Fruit fly (Drosophila melanogaster) whole organism, embryonic: ENCODE results near the gene asun.

Source experiments
- Atf-2 ChIP-seq: fragments of 200-800 bp; sonication (Bioruptor generic); optimal IDR thresholded peaks from 2 replicates; lab custom pipeline; 2016; ENCODE audit warnings: missing biosample characterization, missing genetic modification characterization
- Bdp1 ChIP-seq: fragments of 200-800 bp; sonication (Bioruptor generic); optimal IDR thresholded peaks from 3 replicates; lab custom pipeline; 2016; ENCODE audit warnings: missing biosample characterization, missing genetic modification characterization
- Bgb ChIP-seq: fragments of 200-800 bp; sonication (Bioruptor generic); IDR thresholded peaks from 2 replicates; pipeline ENCODE4 v1.3.6; 2022; ENCODE audit warnings: missing biosample characterization, missing genetic modification characterization; ENCODE audit not compliant: partially characterized antibody
- CG11560 ChIP-seq: fragments of 200-800 bp; sonication (Bioruptor generic); IDR thresholded peaks from 3 replicates; pipeline ENCODE4 v1.3.6; 2022; ENCODE audit warnings: missing biosample characterization, missing genetic modification characterization
- CG11723 ChIP-seq: fragments of 200-800 bp; sonication (Bioruptor generic); optimal IDR thresholded peaks from 2 replicates; lab custom pipeline; 2017; ENCODE audit warnings: missing biosample characterization, mild to moderate bottlenecking, missing genetic modification characterization
- CG12104 ChIP-seq: fragments of 200-800 bp; sonication (Bioruptor generic); optimal IDR thresholded peaks from 3 replicates; lab custom pipeline; 2016; ENCODE audit warnings: missing biosample characterization, missing genetic modification characterization
- CG13624 ChIP-seq: fragments of 200-800 bp; sonication (Bioruptor generic); optimal IDR thresholded peaks from 2 replicates; lab custom pipeline; 2016; ENCODE audit warnings: missing biosample characterization, missing genetic modification characterization
- CG13775 ChIP-seq: fragments of 200-800 bp; sonication (Bioruptor generic); optimal IDR thresholded peaks from 3 replicates; lab custom pipeline; 2017; ENCODE audit warnings: missing biosample characterization, mild to moderate bottlenecking, missing genetic modification characterization
- CG14965 ChIP-seq: fragments of 200-800 bp; sonication (Bioruptor generic); optimal IDR thresholded peaks from 2 replicates; lab custom pipeline; 2016; ENCODE audit warnings: missing biosample characterization, missing genetic modification characterization, borderline replicate concordance
- CG17328 ChIP-seq: fragments of 200-800 bp; sonication (Bioruptor generic); IDR thresholded peaks from 2 replicates; pipeline ENCODE4 v1.3.6; 2022; ENCODE audit warnings: missing biosample characterization, missing genetic modification characterization
- CG17359 ChIP-seq: fragments of 200-800 bp; sonication (Bioruptor generic); optimal IDR thresholded peaks from 3 replicates; lab custom pipeline; 2018; ENCODE audit warnings: missing biosample characterization, mild to moderate bottlenecking, missing genetic modification characterization, moderate library complexity
- CG18599 ChIP-seq: fragments of 200-800 bp; sonication (Bioruptor generic); optimal IDR thresholded peaks from 3 replicates; lab custom pipeline; 2017; ENCODE audit warnings: missing biosample characterization, missing genetic modification characterization, mild to moderate bottlenecking, moderate library complexity, missing genetic modification reagents
- CG2116 ChIP-seq: fragments of 200-800 bp; sonication (Bioruptor generic); optimal IDR thresholded peaks from 3 replicates; lab custom pipeline; 2018; ENCODE audit warnings: missing biosample characterization, mild to moderate bottlenecking, missing genetic modification characterization
- CG34376 ChIP-seq: fragments of 200-800 bp; sonication (Bioruptor generic); optimal IDR thresholded peaks from 2 replicates; lab custom pipeline; 2018; ENCODE audit warnings: missing biosample characterization, mild to moderate bottlenecking, missing genetic modification characterization
- CG3726 ChIP-seq: fragments of 200-800 bp; sonication (Bioruptor generic); IDR thresholded peaks from 3 replicates; pipeline ENCODE4, ENCODE4 v1.3.6; 2022; ENCODE audit warnings: missing biosample characterization, missing genetic modification characterization
- CG3847 ChIP-seq: fragments of 200-800 bp; sonication (Bioruptor generic); IDR thresholded peaks from 2 replicates; pipeline ENCODE4 v1.3.6; 2022; ENCODE audit warnings: missing biosample characterization, missing genetic modification characterization
- CG4617 ChIP-seq: fragments of 200-800 bp; sonication (Bioruptor generic); optimal IDR thresholded peaks from 3 replicates; lab custom pipeline; 2016; ENCODE audit warnings: missing biosample characterization, missing genetic modification characterization, borderline replicate concordance
- CG8359 ChIP-seq: fragments of 200-800 bp; sonication (Bioruptor generic); optimal IDR thresholded peaks from 2 replicates; lab custom pipeline; 2017; ENCODE audit warnings: missing biosample characterization, mild to moderate bottlenecking, missing genetic modification characterization, borderline replicate concordance
- Dip2 ChIP-seq: fragments of 200-800 bp; sonication (Bioruptor generic); IDR thresholded peaks from 2 replicates; pipeline ENCODE4 v1.3.6; 2022; ENCODE audit warnings: missing biosample characterization, missing genetic modification characterization
- Eip74EF ChIP-seq, 2 experiments: fragments of 200-800 bp in 1 of 2; fragments of >200 bp in 1 of 2; sonication (Bioruptor generic) in 1 of 2; optimal IDR thresholded peaks; 2 replicates each; lab custom pipeline; 2017 to 2019; ENCODE audit warnings: missing biosample characterization in 2 of 2, missing genetic modification characterization in 2 of 2, mild to moderate bottlenecking in 1 of 2, moderate library complexity in 1 of 2
- Fer2 ChIP-seq: fragments of 200-800 bp; sonication (Bioruptor generic); optimal IDR thresholded peaks from 2 replicates; lab custom pipeline; 2018; ENCODE audit warnings: missing biosample characterization, mild to moderate bottlenecking, missing genetic modification characterization, moderate library complexity
- Fer3 ChIP-seq: fragments of 200-800 bp; sonication (Bioruptor generic); optimal IDR thresholded peaks from 2 replicates; lab custom pipeline; 2018; ENCODE audit warnings: missing biosample characterization, mild to moderate bottlenecking, missing genetic modification characterization, moderate library complexity
- Hey ChIP-seq: fragments of 200-800 bp; sonication (Bioruptor generic); optimal IDR thresholded peaks from 3 replicates; lab custom pipeline; 2018; ENCODE audit warnings: missing biosample characterization, mild to moderate bottlenecking, missing genetic modification characterization
- Hsf ChIP-seq: fragments of 200-800 bp; sonication (Bioruptor generic); optimal IDR thresholded peaks from 3 replicates; lab custom pipeline; 2016; ENCODE audit warnings: missing biosample characterization, missing genetic modification characterization
- Neu2 ChIP-seq: fragments of 200-800 bp; sonication (Bioruptor generic); optimal IDR thresholded peaks from 3 replicates; lab custom pipeline; 2016; ENCODE audit warnings: missing biosample characterization, missing genetic modification characterization, borderline replicate concordance
- Spps ChIP-seq: fragments of 200-800 bp; sonication (Bioruptor generic); optimal IDR thresholded peaks from 2 replicates; lab custom pipeline; 2018; ENCODE audit warnings: missing biosample characterization, mild to moderate bottlenecking, missing genetic modification characterization
- Sry-δ ChIP-seq: fragments of 200-800 bp; sonication (Bioruptor generic); optimal IDR thresholded peaks from 2 replicates; lab custom pipeline; 2016; ENCODE audit warnings: missing biosample characterization, missing genetic modification characterization
- Ssrp ChIP-seq: fragments of 200-800 bp; sonication (Bioruptor generic); optimal IDR thresholded peaks from 2 replicates; lab custom pipeline; 2018; ENCODE audit warnings: missing biosample characterization, mild to moderate bottlenecking, missing genetic modification characterization, moderate library complexity
- ac ChIP-seq: fragments of 200-800 bp; sonication (Bioruptor generic); optimal IDR thresholded peaks from 3 replicates; lab custom pipeline; 2017; ENCODE audit warnings: missing biosample characterization, mild to moderate bottlenecking, missing genetic modification characterization
- ase ChIP-seq: fragments of 200-800 bp; sonication (Bioruptor generic); IDR thresholded peaks from 3 replicates; pipeline ENCODE4 v1.3.6; 2022; ENCODE audit warnings: missing biosample characterization, missing genetic modification characterization
- bbx ChIP-seq: fragments of 200-800 bp; sonication (Bioruptor generic); IDR thresholded peaks from 2 replicates; pipeline ENCODE4 v1.3.6; 2022; ENCODE audit warnings: missing biosample characterization, missing genetic modification characterization; ENCODE audit not compliant: partially characterized antibody
- bsh ChIP-seq, 2 experiments: fragments of 200-800 bp; sonication (Bioruptor generic); optimal IDR thresholded peaks; 2 replicates each; lab custom pipeline; 2017 to 2018; ENCODE audit warnings: mild to moderate bottlenecking in 2 of 2, missing biosample characterization in 2 of 2, missing genetic modification characterization in 2 of 2, moderate library complexity in 1 of 2
- caup ChIP-seq: fragments of 200-800 bp; sonication (Bioruptor generic); optimal IDR thresholded peaks from 3 replicates; lab custom pipeline; 2017; ENCODE audit warnings: missing biosample characterization, mild to moderate bottlenecking, missing genetic modification characterization, moderate library complexity; ENCODE audit not compliant: severe bottlenecking
- chif ChIP-seq, 2 experiments: fragments of 200-800 bp; sonication (Bioruptor generic); optimal IDR thresholded peaks; 3 replicates each; lab custom pipeline; 2016; ENCODE audit warnings: missing biosample characterization in 2 of 2, missing genetic modification characterization in 2 of 2
- crp ChIP-seq, 2 experiments: fragments of 200-800 bp; sonication (Bioruptor generic); optimal IDR thresholded peaks; 2 replicates in 1 of 2; 3 replicates in 1 of 2; lab custom pipeline; 2017; ENCODE audit warnings: missing biosample characterization in 2 of 2, missing genetic modification characterization in 2 of 2, mild to moderate bottlenecking in 1 of 2, moderate library complexity in 1 of 2
- ewg ChIP-seq: fragments of 200-800 bp; sonication (Bioruptor generic); optimal IDR thresholded peaks from 3 replicates; lab custom pipeline; 2017; ENCODE audit warnings: mild to moderate bottlenecking, missing biosample characterization, missing genetic modification reagents, missing genetic modification characterization
- fd64A ChIP-seq: fragments of 200-800 bp; sonication (Bioruptor generic); optimal IDR thresholded peaks from 3 replicates; lab custom pipeline; 2018; ENCODE audit warnings: missing biosample characterization, mild to moderate bottlenecking, missing genetic modification characterization
- mam ChIP-seq: fragments of 200-800 bp; sonication (Bioruptor generic); optimal IDR thresholded peaks from 3 replicates; lab custom pipeline; 2016; ENCODE audit warnings: missing biosample characterization, missing genetic modification characterization
- nom ChIP-seq: fragments of 200-800 bp; sonication (Bioruptor generic); optimal IDR thresholded peaks from 2 replicates; lab custom pipeline; 2017; ENCODE audit warnings: missing biosample characterization, missing genetic modification characterization, mild to moderate bottlenecking, moderate library complexity, missing genetic modification reagents
- org-1 ChIP-seq: fragments of 200-800 bp; sonication (Bioruptor generic); optimal IDR thresholded peaks from 2 replicates; lab custom pipeline; 2017; ENCODE audit warnings: missing biosample characterization, missing genetic modification characterization
- pum ChIP-seq: fragments of 200-800 bp; sonication (Bioruptor generic); optimal IDR thresholded peaks from 2 replicates; lab custom pipeline; 2016; ENCODE audit warnings: missing biosample characterization, missing genetic modification characterization
- repo ChIP-seq: fragments of 200-800 bp; sonication (Bioruptor generic); optimal IDR thresholded peaks from 2 replicates; lab custom pipeline; 2016; ENCODE audit warnings: missing biosample characterization, missing genetic modification characterization
- sens ChIP-seq: fragments of 200-800 bp; sonication (Bioruptor generic); peaks from one replicate; lab custom pipeline; 2016; ENCODE audit warnings: missing biosample characterization, missing genetic modification characterization
- sob ChIP-seq: fragments of 200-800 bp; sonication (Bioruptor generic); IDR thresholded peaks from 2 replicates; pipeline ENCODE4 v1.3.6; 2022; ENCODE audit warnings: missing biosample characterization, missing genetic modification characterization
- ssp ChIP-seq: fragments of 200-800 bp; sonication (Bioruptor generic); IDR thresholded peaks from 2 replicates; pipeline ENCODE4 v1.3.6; 2022; ENCODE audit warnings: missing biosample characterization, missing genetic modification characterization
- tin ChIP-seq: fragments of 200-800 bp; sonication (Bioruptor generic); optimal IDR thresholded peaks from 3 replicates; lab custom pipeline; 2016; ENCODE audit warnings: missing biosample characterization, missing genetic modification characterization
- tll ChIP-seq, 2 experiments: fragments of 200-800 bp in 1 of 2; fragments of >200 bp in 1 of 2; sonication (Bioruptor generic) in 1 of 2; optimal IDR thresholded peaks; 2 replicates each; lab custom pipeline; 2017 to 2019; ENCODE audit warnings: missing biosample characterization in 2 of 2, missing genetic modification characterization in 2 of 2, mild to moderate bottlenecking in 1 of 2, moderate library complexity in 1 of 2
- unc-4 ChIP-seq: fragments of 200-800 bp; sonication (Bioruptor generic); IDR thresholded peaks from 2 replicates; pipeline ENCODE4 v1.3.6; 2022; ENCODE audit warnings: missing biosample characterization, missing genetic modification characterization; ENCODE audit not compliant: partially characterized antibody
- vfl ChIP-seq: fragments of 200-800 bp; sonication (Bioruptor generic); optimal IDR thresholded peaks from 2 replicates; lab custom pipeline; 2016; ENCODE audit warnings: missing biosample characterization, missing genetic modification characterization

The asun gene

DNA sequence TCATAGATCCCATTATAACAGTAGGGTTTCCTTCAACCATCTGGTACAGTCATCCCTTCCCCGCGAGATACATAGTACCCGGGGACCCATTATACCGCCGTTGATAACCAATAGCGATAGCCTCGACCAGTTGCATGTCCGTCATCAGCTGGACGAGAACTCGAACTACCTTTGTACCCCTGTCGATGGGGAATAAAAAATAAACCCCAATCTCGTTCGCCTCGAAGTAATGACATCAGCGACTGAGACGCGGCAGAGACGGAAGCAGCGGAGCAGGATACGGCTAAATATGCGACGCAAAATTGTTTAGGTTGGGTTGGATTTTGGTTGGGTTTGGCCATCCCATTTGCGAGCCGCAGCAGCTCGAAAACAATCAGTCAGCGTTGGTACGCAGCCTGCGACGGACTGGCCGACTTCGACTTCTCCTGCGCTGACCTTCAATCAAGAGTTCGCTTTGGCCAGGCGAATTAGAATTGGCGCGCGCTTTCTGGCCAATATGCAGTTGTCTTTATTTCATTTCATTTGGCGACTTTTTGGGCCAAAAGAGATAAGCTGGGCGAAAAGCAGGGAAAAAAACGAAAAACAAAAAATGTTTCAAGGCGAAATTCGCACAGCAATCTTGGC lies 23.5 kb upstream of the asun start:
- TF ChIP-seq bbx (no peak), mam (GFP tag; lab: Kevin White, UChicago) (no peak), bsh (GFP tag; optimal IDR thresholded peaks at IDR 0.05; lab: Kevin White, UChicago) (no peak), ac (GFP tag; lab: Kevin White, UChicago) (no peak), CG11560 (tag; lab: Robert Waterston, UW) (no peak), Ssrp (peak; percentile 29), Atf-2 (GFP tag; lab: Kevin White, UChicago) (no peak), CG13624 (GFP tag; lab: Kevin White, UChicago) (peak; percentile 18), CG11723 (GFP tag; lab: Kevin White, UChicago) (no peak), sob (GFP tag; lab: Robert Waterston, UW) (no peak), nom (peak; percentile 37), Dip2 (no peak), CG8359 (no peak), tll (GFP tag; optimal IDR thresholded peaks at IDR 0.05; lab: Kevin White, UChicago) (no peak), CG14965 (GFP tag; lab: Kevin White, UChicago) (no peak), ewg (GFP tag; lab: Kevin White, UChicago) (no peak), CG18599 (no peak), CG3847 (GFP tag; lab: Robert Waterston, UW) (no peak), CG2116 (GFP tag; lab: Kevin White, UChicago) (no peak), repo (GFP tag; lab: Kevin White, UChicago) (no peak), Fer3 (no peak), CG34376 (GFP tag; lab: Kevin White, UChicago) (no peak), Hsf (GFP tag; lab: Kevin White, UChicago) (no peak), fd64A (GFP tag; lab: Kevin White, UChicago) (no peak), ssp (GFP tag; lab: Robert Waterston, UW) (no peak), CG4617 (GFP tag; lab: Kevin White, UChicago) (no peak), Bgb (no peak), Sry-δ (GFP tag; lab: Kevin White, UChicago) (no peak), chif (GFP tag; optimal IDR thresholded peaks at IDR 0.05; lab: Kevin White, UChicago) (no peak), pum (GFP tag; lab: Kevin White, UChicago) (no peak), unc-4 (GFP tag; lab: Robert Waterston, UW) (no peak), CG3726 (GFP tag; lab: Robert Waterston, UW) (no peak), Bdp1 (GFP tag; lab: Kevin White, UChicago) (peak; percentile 10), Fer2 (tag; lab: Kevin White, UChicago) (no peak), Spps (tag; lab: Kevin White, UChicago) (no peak), CG13775 (GFP tag; lab: Kevin White, UChicago) (no peak), ase (GFP tag; lab: Robert Waterston, UW) (no peak), CG17359 (tag; lab: Kevin White, UChicago) (no peak), tin (GFP tag; lab: Kevin White, UChicago) (no peak), crp (GFP tag; optimal IDR thresholded peaks at IDR 0.05; lab: Kevin White, UChicago) (no peak), Neu2 (GFP tag; lab: Kevin White, UChicago) (no peak), org-1 (GFP tag; lab: Kevin White, UChicago) (peak; percentile 29), Hey (no peak), sens (no peak), CG12104 (GFP tag; lab: Kevin White, UChicago) (no peak), Eip74EF (GFP tag; optimal IDR thresholded peaks at IDR 0.05; lab: Kevin White, UChicago) (no peak), vfl (GFP tag; lab: Kevin White, UChicago) (peak; percentile 22), caup (no peak), CG17328 (GFP tag; lab: Robert Waterston, UW) (no peak)
